Worm (Caenorhabditis elegans): Measurements from ENCODE around the gene irld-30.
"Not testable (repeated sequence)": the region's sequence is repeated elsewhere in the genome, so short reads cannot be mapped to it uniquely, and the experiment has no call there.

Gene irld-30

ce11 chrV:2327124-2327523, 14.1 kb downstream of the irld-30 start:
- TF ChIP-seq pha-4 (tag; optimal IDR thresholded peaks at IDR 0.05) (no peak), nhr-12 (tag; optimal IDR thresholded peaks at IDR 0.05) (no peak), bed-3 (GFP tag; optimal IDR thresholded peaks at IDR 0.05) (no peak), blmp-1 (tag; optimal IDR thresholded peaks at IDR 0.05) (no peak), nhr-2 (tag; optimal IDR thresholded peaks at IDR 0.05) (no peak), drap-1 (GFP tag; optimal IDR thresholded peaks at IDR 0.05) (no peak), nhr-28 (tag; optimal IDR thresholded peaks at IDR 0.05) (no peak), ceh-39 (tag; optimal IDR thresholded peaks at IDR 0.05) (no peak), lin-32 (GFP tag; optimal IDR thresholded peaks at IDR 0.05) (no peak), elt-1 (tag; optimal IDR thresholded peaks at IDR 0.05; ENCODE audit: borderline replicate concordance, insufficient read depth) (no peak), flh-1 (GFP tag; optimal IDR thresholded peaks at IDR 0.05) (no peak), mls-2 (tag; optimal IDR thresholded peaks at IDR 0.05) (no peak), zip-8 (tag; optimal IDR thresholded peaks at IDR 0.05) (no peak)

- TF ChIP-seq unc-62 (GFP tag; optimal IDR thresholded peaks at IDR 0.05) (no peak), lin-32 (GFP tag; optimal IDR thresholded peaks at IDR 0.05) (no peak)
Observed at ce11 chrV:2326378-2326777, 14.8 kb downstream of the irld-30 start, which contains the start of gene pud-4. pud-4 (plus strand) TSS chrV:2326678.

DNA sequence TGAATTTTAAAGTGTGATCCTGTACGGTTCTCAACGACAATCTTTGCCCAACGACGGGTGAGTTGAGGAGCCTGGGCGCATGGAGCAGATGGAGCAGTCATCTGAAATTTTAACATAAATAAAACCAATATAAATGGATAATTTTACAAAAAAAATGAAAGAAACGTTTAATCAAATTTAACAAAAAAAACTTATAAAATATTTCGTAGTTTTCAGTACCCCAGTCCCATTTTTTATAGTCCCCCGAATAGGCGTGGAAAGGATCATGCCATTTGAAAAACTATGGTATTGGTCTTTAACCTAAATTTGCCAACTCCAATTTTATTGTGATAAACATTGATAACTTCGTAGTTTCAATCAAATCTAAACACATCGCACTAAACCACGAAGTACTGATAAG, 16.1 kb downstream of the irld-30 start, which contains the start of gene pud-3:
Gene pud-3 (minus strand): TSS at position 101 of the 400 bp plus-strand sequence.
- TF ChIP-seq elt-1 (tag; optimal IDR thresholded peaks at IDR 0.05; ENCODE audit: borderline replicate concordance, insufficient read depth), result no peak
- TF ChIP-seq nhr-12 (tag; optimal IDR thresholded peaks at IDR 0.05), result no peak
- no peak for TF ChIP-seq bed-3 (GFP tag; optimal IDR thresholded peaks at IDR 0.05)
- no peak for TF ChIP-seq blmp-1 (tag; optimal IDR thresholded peaks at IDR 0.05)
- TF ChIP-seq drap-1 (GFP tag; optimal IDR thresholded peaks at IDR 0.05), result no peak
- no peak for TF ChIP-seq sptf-1 (tag; optimal IDR thresholded peaks at IDR 0.05)
- no peak for TF ChIP-seq tbx-8 (GFP tag; optimal IDR thresholded peaks at IDR 0.05)
- no peak for TF ChIP-seq unc-120 (tag; optimal IDR thresholded peaks at IDR 0.05; ENCODE audit: poor library complexity, severe bottlenecking)
- no peak for TF ChIP-seq nhr-28 (tag; optimal IDR thresholded peaks at IDR 0.05)
- no peak for TF ChIP-seq mls-2 (tag; optimal IDR thresholded peaks at IDR 0.05)
- TF ChIP-seq lin-13 (tag; optimal IDR thresholded peaks at IDR 0.05), result no peak
- no peak for TF ChIP-seq elt-3 (tag; optimal IDR thresholded peaks at IDR 0.05)
- TF ChIP-seq unc-39 (tag; optimal IDR thresholded peaks at IDR 0.05), result no peak
- no peak for TF ChIP-seq pha-4 (tag; optimal IDR thresholded peaks at IDR 0.05)

DNA sequence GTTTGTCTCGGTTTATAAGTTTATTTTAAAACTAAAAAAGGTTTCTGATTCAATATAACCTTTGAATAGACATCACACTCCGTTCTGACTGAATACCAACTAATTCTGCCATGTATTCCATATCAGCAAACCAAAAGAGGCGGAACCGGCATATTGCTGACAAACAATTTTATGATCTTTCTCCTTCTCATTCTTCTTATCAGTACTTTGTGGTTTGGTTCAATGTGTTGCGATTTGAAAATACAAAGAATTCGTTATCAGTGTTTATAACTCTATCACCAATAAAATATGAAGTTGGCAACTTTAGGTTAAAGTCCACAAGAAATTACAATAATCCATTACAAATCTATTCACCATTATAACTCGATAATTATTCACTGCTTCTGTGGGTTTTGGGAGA, 16.9 kb downstream of the irld-30 start:
- no peak for TF ChIP-seq ces-1 (GFP tag; optimal IDR thresholded peaks at IDR 0.05)
- TF ChIP-seq blmp-1 (tag; optimal IDR thresholded peaks at IDR 0.05), result no peak
- TF ChIP-seq nhr-237 (tag; optimal IDR thresholded peaks at IDR 0.05), result no peak
- TF ChIP-seq ceh-43 (GFP tag; optimal IDR thresholded peaks at IDR 0.05), result no peak
- no peak for TF ChIP-seq nhr-76 (tag; optimal IDR thresholded peaks at IDR 0.05)
- TF ChIP-seq unc-62 (GFP tag; optimal IDR thresholded peaks at IDR 0.05), result no peak
- no peak for TF ChIP-seq tbx-8 (GFP tag; optimal IDR thresholded peaks at IDR 0.05)
- TF ChIP-seq lin-13 (tag; optimal IDR thresholded peaks at IDR 0.05), result no peak
- TF ChIP-seq drap-1 (GFP tag; optimal IDR thresholded peaks at IDR 0.05), result no peak
- TF ChIP-seq mep-1 (tag; optimal IDR thresholded peaks at IDR 0.05), result no peak
- TF ChIP-seq nhr-2 (tag; optimal IDR thresholded peaks at IDR 0.05), result no peak
- no peak for TF ChIP-seq bed-3 (GFP tag; optimal IDR thresholded peaks at IDR 0.05)
- TF ChIP-seq hlh-1 (tag; optimal IDR thresholded peaks at IDR 0.05), result no peak
- no peak for TF ChIP-seq lin-32 (GFP tag; optimal IDR thresholded peaks at IDR 0.05)

ce11 chrV:2322466-2322865, 18.7 kb downstream of the irld-30 start, which contains the start of gene pud-1.2:
pud-1.2 (minus strand) TSS chrV:2322566.
- TF ChIP-seq snpc-4, nhr-12, nhr-2 (tag; optimal IDR thresholded peaks at IDR 0.05): not testable (repeated sequence)

- not testable (repeated sequence) for TF ChIP-seq M03D4.4 (tag; optimal IDR thresholded peaks at IDR 0.05); elt-1 (tag; optimal IDR thresholded peaks at IDR 0.05; ENCODE audit: borderline replicate concordance, insufficient read depth); sem-2 (GFP tag; optimal IDR thresholded peaks at IDR 0.05)
Observed at ce11 chrV:2321001-2321400, 20.2 kb downstream of the irld-30 start, which contains the start of gene Y19D10B.6. Y19D10B.6 (minus strand) TSS chrV:2321101.

Measured in whole organism, mixed stage, embryonic.